Fruit fly (Drosophila melanogaster) whole organism, embryonic: Measurements from ENCODE around the gene flfl.

ENCODE experiments used
- Abd-B ChIP-seq: fragments of 200-800 bp; sonication (Bioruptor generic); optimal IDR thresholded peaks from 2 replicates; lab custom pipeline; 2018; ENCODE audit warnings: missing biosample characterization, mild to moderate bottlenecking, missing genetic modification characterization, moderate library complexity
- CG10147 ChIP-seq: fragments of 200-800 bp; sonication (Bioruptor generic); optimal IDR thresholded peaks from 2 replicates; lab custom pipeline; 2019; ENCODE audit warnings: missing biosample characterization, mild to moderate bottlenecking, missing genetic modification characterization, moderate library complexity
- CG10565 ChIP-seq: fragments of 200-800 bp; sonication (Bioruptor generic); optimal IDR thresholded peaks from 3 replicates; lab custom pipeline; 2016; ENCODE audit warnings: missing biosample characterization, mild to moderate bottlenecking, missing genetic modification characterization
- CG11695 ChIP-seq: fragments of 200-800 bp; sonication (Bioruptor generic); IDR thresholded peaks from 3 replicates; pipeline ENCODE4 v1.3.6; 2022; ENCODE audit warnings: missing biosample characterization, missing genetic modification characterization
- CG12659 ChIP-seq: fragments of 200-800 bp; sonication (Bioruptor generic); optimal IDR thresholded peaks from 3 replicates; lab custom pipeline; 2017; ENCODE audit warnings: mild to moderate bottlenecking, missing biosample characterization, missing genetic modification reagents, missing genetic modification characterization
- CG14965 ChIP-seq: fragments of 200-800 bp; sonication (Bioruptor generic); optimal IDR thresholded peaks from 2 replicates; lab custom pipeline; 2016; ENCODE audit warnings: missing biosample characterization, missing genetic modification characterization, borderline replicate concordance
- CG15601 ChIP-seq: fragments of 200-800 bp; sonication (Bioruptor generic); optimal IDR thresholded peaks from 3 replicates; lab custom pipeline; 2019; ENCODE audit warnings: missing biosample characterization, mild to moderate bottlenecking, missing genetic modification characterization, moderate library complexity
- CG16813 ChIP-seq: fragments of 200-800 bp; sonication (Bioruptor generic); IDR thresholded peaks from 3 replicates; pipeline ENCODE4 v1.3.6; 2022; ENCODE audit warnings: missing biosample characterization, missing genetic modification characterization; ENCODE audit not compliant: partially characterized antibody
- CG17186 ChIP-seq: fragments of 200-800 bp; sonication (Bioruptor generic); optimal IDR thresholded peaks from 3 replicates; lab custom pipeline; 2017; ENCODE audit warnings: missing biosample characterization, missing genetic modification reagents, missing genetic modification characterization
- CG17612 ChIP-seq: fragments of 200-800 bp; sonication (Bioruptor generic); IDR thresholded peaks from 2 replicates; pipeline ENCODE4 v1.3.6; 2022; ENCODE audit warnings: missing biosample characterization, missing genetic modification characterization
- CG18476 ChIP-seq: fragments of 200-800 bp; sonication (Bioruptor generic); optimal IDR thresholded peaks from 2 replicates; lab custom pipeline; 2016; ENCODE audit warnings: missing biosample characterization, mild to moderate bottlenecking, missing genetic modification characterization
- CG18599 ChIP-seq: fragments of 200-800 bp; sonication (Bioruptor generic); optimal IDR thresholded peaks from 3 replicates; lab custom pipeline; 2017; ENCODE audit warnings: missing biosample characterization, missing genetic modification characterization, mild to moderate bottlenecking, moderate library complexity, missing genetic modification reagents
- CG18619 ChIP-seq: fragments of 200-800 bp; sonication (Bioruptor generic); optimal IDR thresholded peaks from 3 replicates; lab custom pipeline; 2017; ENCODE audit warnings: missing biosample characterization, mild to moderate bottlenecking, missing genetic modification characterization
- CG30020 ChIP-seq: fragments of 200-800 bp; optimal IDR thresholded peaks from 2 replicates; lab custom pipeline; 2019; ENCODE audit warnings: missing biosample characterization, mild to moderate bottlenecking, missing genetic modification characterization, moderate library complexity
- CG4617 ChIP-seq: fragments of 200-800 bp; sonication (Bioruptor generic); optimal IDR thresholded peaks from 3 replicates; lab custom pipeline; 2016; ENCODE audit warnings: missing biosample characterization, missing genetic modification characterization, borderline replicate concordance
- CG5180 ChIP-seq: fragments of 200-800 bp; sonication (Bioruptor generic); optimal IDR thresholded peaks from 3 replicates; lab custom pipeline; 2017; ENCODE audit warnings: missing biosample characterization, missing genetic modification characterization, mild to moderate bottlenecking, moderate library complexity, missing genetic modification reagents
- CG6272 ChIP-seq: fragments of 200-800 bp; sonication (Bioruptor generic); IDR thresholded peaks from 2 replicates; pipeline ENCODE4 v1.3.6; 2022; ENCODE audit warnings: missing biosample characterization, missing genetic modification characterization
- CG6683 ChIP-seq: fragments of 200-800 bp; sonication (Bioruptor generic); optimal IDR thresholded peaks from 2 replicates; lab custom pipeline; 2017; ENCODE audit warnings: missing biosample characterization, mild to moderate bottlenecking, missing genetic modification characterization, missing genetic modification reagents
- CG8089 ChIP-seq: fragments of 200-800 bp; sonication (Bioruptor generic); optimal IDR thresholded peaks from 3 replicates; lab custom pipeline; 2016; ENCODE audit warnings: missing biosample characterization, missing genetic modification characterization
- CG8359 ChIP-seq: fragments of 200-800 bp; sonication (Bioruptor generic); optimal IDR thresholded peaks from 2 replicates; lab custom pipeline; 2017; ENCODE audit warnings: missing biosample characterization, mild to moderate bottlenecking, missing genetic modification characterization, borderline replicate concordance
- CG8924 ChIP-seq: fragments of 200-800 bp; optimal IDR thresholded peaks from 3 replicates; lab custom pipeline; 2019; ENCODE audit warnings: missing biosample characterization, mild to moderate bottlenecking, missing genetic modification characterization, moderate library complexity
- CG9817 ChIP-seq: fragments of 200-800 bp; sonication (Bioruptor generic); optimal IDR thresholded peaks from 2 replicates; lab custom pipeline; 2018; ENCODE audit warnings: missing biosample characterization, mild to moderate bottlenecking, missing genetic modification characterization, moderate library complexity
- CG9876 ChIP-seq: fragments of 200-800 bp; sonication (Bioruptor generic); optimal IDR thresholded peaks from 2 replicates; lab custom pipeline; 2016; ENCODE audit warnings: missing biosample characterization, missing genetic modification characterization
- Deaf1 ChIP-seq: fragments of 200-800 bp; optimal IDR thresholded peaks from 3 replicates; lab custom pipeline; 2019; ENCODE audit warnings: missing biosample characterization, mild to moderate bottlenecking, missing genetic modification characterization, moderate library complexity
- Drgx ChIP-seq: fragments of 200-800 bp; sonication (Bioruptor generic); IDR thresholded peaks from 2 replicates; pipeline ENCODE4 v1.3.6; 2022; ENCODE audit warnings: missing biosample characterization, missing genetic modification characterization
- Hmx ChIP-seq: fragments of 200-800 bp; sonication (Bioruptor generic); optimal IDR thresholded peaks from 2 replicates; lab custom pipeline; 2016; ENCODE audit warnings: missing biosample characterization, missing genetic modification characterization
- Lhr ChIP-seq: fragments of 200-800 bp; sonication (Bioruptor generic); optimal IDR thresholded peaks from 3 replicates; lab custom pipeline; 2017; ENCODE audit warnings: mild to moderate bottlenecking, missing biosample characterization, missing genetic modification reagents, missing genetic modification characterization
- Med ChIP-seq: fragments of 200-800 bp; sonication (Bioruptor generic); peaks from one replicate; lab custom pipeline; 2016; ENCODE audit warnings: missing biosample characterization, missing genetic modification characterization, mild to moderate bottlenecking, inconsistent platforms, moderate library complexity
- NC2α ChIP-seq: fragments of 200-800 bp; sonication (Bioruptor generic); optimal IDR thresholded peaks from 2 replicates; lab custom pipeline; 2016; ENCODE audit warnings: missing biosample characterization, missing genetic modification characterization
- Nf-YA ChIP-seq: fragments of 200-800 bp; sonication (Bioruptor generic); IDR thresholded peaks from 2 replicates; pipeline ENCODE4 v1.3.6; 2022; ENCODE audit warnings: missing biosample characterization, missing genetic modification characterization
- Nf-YC ChIP-seq: fragments of 200-800 bp; optimal IDR thresholded peaks from 3 replicates; lab custom pipeline; 2019; ENCODE audit warnings: missing biosample characterization, mild to moderate bottlenecking, missing genetic modification characterization, moderate library complexity
- Opbp ChIP-seq: fragments of 200-800 bp; sonication (Bioruptor generic); IDR thresholded peaks from 3 replicates; pipeline ENCODE4 v1.3.6; 2022; ENCODE audit warnings: missing biosample characterization, missing genetic modification characterization; ENCODE audit not compliant: partially characterized antibody
- Six4 ChIP-seq: fragments of 200-800 bp; sonication (Bioruptor generic); optimal IDR thresholded peaks from 2 replicates; lab custom pipeline; 2016; ENCODE audit warnings: missing biosample characterization, missing genetic modification characterization
- TFAM ChIP-seq: fragments of 200-800 bp; sonication (Bioruptor generic); optimal IDR thresholded peaks from 2 replicates; lab custom pipeline; 2017; ENCODE audit warnings: missing biosample characterization, missing genetic modification characterization, inconsistent platforms
- bbx ChIP-seq: fragments of 200-800 bp; sonication (Bioruptor generic); IDR thresholded peaks from 2 replicates; pipeline ENCODE4 v1.3.6; 2022; ENCODE audit warnings: missing biosample characterization, missing genetic modification characterization; ENCODE audit not compliant: partially characterized antibody
- cad ChIP-seq: fragments of >200 bp; optimal IDR thresholded peaks from 2 replicates; lab custom pipeline; 2017; ENCODE audit warnings: missing biosample characterization, missing genetic modification characterization
- crol ChIP-seq: fragments of 200-800 bp; sonication (Bioruptor generic); IDR thresholded peaks from 2 replicates; pipeline ENCODE4 v1.3.6; 2022; ENCODE audit warnings: missing biosample characterization, missing genetic modification characterization
- fd102C ChIP-seq: fragments of 200-800 bp; sonication (Bioruptor generic); optimal IDR thresholded peaks from 2 replicates; lab custom pipeline; 2018; ENCODE audit warnings: missing biosample characterization, mild to moderate bottlenecking, missing genetic modification characterization, moderate library complexity
- h ChIP-seq: fragments of >200 bp; optimal IDR thresholded peaks from 2 replicates; lab custom pipeline; 2017
- mam ChIP-seq: fragments of 200-800 bp; sonication (Bioruptor generic); optimal IDR thresholded peaks from 3 replicates; lab custom pipeline; 2016; ENCODE audit warnings: missing biosample characterization, missing genetic modification characterization
- nau ChIP-seq: fragments of 200-800 bp; sonication (Bioruptor generic); optimal IDR thresholded peaks from 3 replicates; lab custom pipeline; 2017; ENCODE audit warnings: missing biosample characterization, mild to moderate bottlenecking, missing genetic modification characterization, missing genetic modification reagents
- otp ChIP-seq: fragments of 200-800 bp; sonication (Bioruptor generic); IDR thresholded peaks from 3 replicates; pipeline ENCODE4, ENCODE4 v1.3.6; 2022; ENCODE audit warnings: missing biosample characterization, missing genetic modification characterization
- pros ChIP-seq: fragments of 200-800 bp; sonication (Bioruptor generic); optimal IDR thresholded peaks from 3 replicates; lab custom pipeline; 2019; ENCODE audit warnings: missing biosample characterization, mild to moderate bottlenecking, missing genetic modification characterization, moderate library complexity
- sisA ChIP-seq: fragments of 200-800 bp; sonication (Bioruptor generic); IDR thresholded peaks from 2 replicates; pipeline ENCODE4 v1.3.6; 2022; ENCODE audit warnings: missing biosample characterization, missing genetic modification characterization
- so ChIP-seq: fragments of 200-800 bp; sonication (Bioruptor generic); IDR thresholded peaks from 3 replicates; pipeline ENCODE4 v1.3.6; 2022; ENCODE audit warnings: missing biosample characterization, missing genetic modification characterization
- tap ChIP-seq: fragments of 200-800 bp; optimal IDR thresholded peaks from 3 replicates; lab custom pipeline; 2019; ENCODE audit warnings: missing biosample characterization, mild to moderate bottlenecking, missing genetic modification characterization, moderate library complexity
- tgo ChIP-seq: fragments of 200-800 bp; sonication (Bioruptor generic); IDR thresholded peaks from 3 replicates; pipeline ENCODE4 v1.3.6; 2022; ENCODE audit warnings: missing biosample characterization, missing genetic modification characterization
- ttk ChIP-seq: fragments of 200-800 bp; sonication (Bioruptor generic); IDR thresholded peaks from 2 replicates; pipeline ENCODE4 v2.1.2; 2022; ENCODE audit warnings: missing biosample characterization, missing genetic modification characterization
- yki ChIP-seq: fragments of >200 bp; optimal IDR thresholded peaks from 3 replicates; lab custom pipeline; 2018

Gene flfl

DNA sequence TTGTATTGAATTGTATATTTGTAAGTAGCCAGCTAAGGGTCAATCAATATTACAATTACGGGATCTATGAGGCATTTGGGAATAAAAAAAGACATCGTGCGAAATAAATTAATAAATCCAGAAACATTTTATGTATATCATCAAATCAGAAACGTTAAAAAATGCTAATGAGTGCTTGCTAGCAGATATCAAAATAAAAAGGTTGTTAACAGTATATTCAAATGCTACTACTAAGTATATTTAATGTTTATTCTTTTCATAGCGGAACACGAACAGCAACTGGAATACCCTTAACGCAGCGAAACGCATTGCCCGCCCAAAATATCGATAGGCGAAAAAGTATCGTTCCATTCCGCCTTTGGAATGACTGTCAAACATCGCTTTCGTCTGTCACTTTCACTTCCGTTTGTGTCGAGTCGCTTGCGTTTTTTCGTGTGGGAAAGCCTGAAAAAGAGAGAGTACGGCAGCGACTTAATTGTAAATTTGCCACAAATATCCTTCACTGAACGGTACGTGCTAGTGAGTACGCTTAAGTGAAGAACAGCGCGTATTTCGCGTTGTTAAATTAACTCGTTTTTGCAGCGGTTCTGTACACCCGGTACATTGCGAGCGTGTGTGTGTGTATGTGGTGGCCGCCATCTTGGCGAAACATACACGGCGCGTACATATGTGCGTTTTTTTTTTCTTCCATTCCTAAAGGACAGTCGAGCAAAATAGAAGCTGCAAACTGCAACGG lies 22.6 kb upstream of the flfl start, which contains the start of gene B52 (continued):
- peak; percentile 81; the same call in 2 of the 3 replicates for TF ChIP-seq otp
- no peak for TF ChIP-seq h (lab: Kevin White, UChicago)
- TF ChIP-seq Hmx (GFP tag; lab: Kevin White, UChicago), result no peak
- peak; percentile 62; the same call in 1 of the 2 replicates for TF ChIP-seq ttk (GFP tag; lab: Robert Waterston, UW)
- TF ChIP-seq Lhr (GFP tag; lab: Kevin White, UChicago), result peak; percentile 41
- no peak for TF ChIP-seq yki (lab: Kevin White, UChicago)
- TF ChIP-seq CG18599 (GFP tag; lab: Kevin White, UChicago), result peak; percentile 60
- peak; percentile 9 for TF ChIP-seq CG4617 (GFP tag; lab: Kevin White, UChicago)
- TF ChIP-seq NC2α, result peak; percentile 1
- TF ChIP-seq CG17612, result peak; percentile 54; the same call in 1 of the 2 replicates
- TF ChIP-seq tap (tag; lab: Kevin White, UChicago), result no peak
- peak; percentile 60; the same call in 2 of the 3 replicates for TF ChIP-seq CG11695 (GFP tag; lab: Robert Waterston, UW)
- TF ChIP-seq Nf-YC (tag; lab: Kevin White, UChicago), result no peak
- peak; percentile 63; the same call in 1 of the 2 replicates for TF ChIP-seq bbx (GFP tag; lab: Robert Waterston, UW)
- peak; percentile 60 for TF ChIP-seq CG16813 (GFP tag; lab: Robert Waterston, UW)
- peak; percentile 93 for TF ChIP-seq CG12659 (GFP tag; lab: Kevin White, UChicago)
- TF ChIP-seq CG9817 (tag; lab: Kevin White, UChicago), result peak; percentile 35
- no peak for TF ChIP-seq CG8924 (tag; lab: Kevin White, UChicago)
- TF ChIP-seq pros (GFP tag; lab: Kevin White, UChicago), result no peak
- TF ChIP-seq Nf-YA (GFP tag; lab: Robert Waterston, UW), result 0 out of 2 replicates have a peak, but pooled peaks have one; percentile 35
- no peak for TF ChIP-seq Six4 (GFP tag; lab: Kevin White, UChicago)
- TF ChIP-seq Opbp (GFP tag; lab: Robert Waterston, UW), result peak; percentile 54
- peak; percentile 42 for TF ChIP-seq CG10147
- TF ChIP-seq fd102C (GFP tag; lab: Kevin White, UChicago), result peak; percentile 45
- no peak for TF ChIP-seq crol (GFP tag; lab: Robert Waterston, UW)
- peak; percentile 49; the same call in 1 of the 2 replicates for TF ChIP-seq CG6272 (GFP tag; lab: Robert Waterston, UW)
- peak; percentile 97 for TF ChIP-seq Med (GFP tag; lab: Kevin White, UChicago)
- peak; percentile 71; the same call in 1 of the 3 replicates for TF ChIP-seq so (GFP tag; lab: Robert Waterston, UW)
- TF ChIP-seq sisA (GFP tag; lab: Robert Waterston, UW), result peak; percentile 62
- peak; percentile 10 for TF ChIP-seq Abd-B (GFP tag; lab: Kevin White, UChicago)
- no peak for TF ChIP-seq nau (GFP tag; lab: Kevin White, UChicago)
- peak; percentile 72 for TF ChIP-seq CG18619 (GFP tag; lab: Kevin White, UChicago)
- TF ChIP-seq Drgx (GFP tag; lab: Robert Waterston, UW), result peak; percentile 50
- TF ChIP-seq cad (GFP tag; lab: Kevin White, UChicago), result no peak
- TF ChIP-seq CG5180 (GFP tag; lab: Kevin White, UChicago), result no peak
- TF ChIP-seq mam (GFP tag; lab: Kevin White, UChicago), result peak; percentile 66
- peak; percentile 89 for TF ChIP-seq CG30020
- TF ChIP-seq CG8089, result peak; percentile 27
- TF ChIP-seq CG9876 (GFP tag; lab: Kevin White, UChicago), result peak; percentile 42
- TF ChIP-seq CG6683 (GFP tag; lab: Kevin White, UChicago), result peak; percentile 8
- peak; percentile 34 for TF ChIP-seq CG15601
- peak; percentile 51 for TF ChIP-seq CG8359 (GFP tag; lab: Kevin White, UChicago)
- peak; percentile 62 for TF ChIP-seq CG17186 (GFP tag; lab: Kevin White, UChicago)
- TF ChIP-seq tgo (GFP tag; lab: Robert Waterston, UW), result peak; percentile 23; the same call in 1 of the 3 replicates
- TF ChIP-seq CG10565 (GFP tag; lab: Kevin White, UChicago), result no peak
- TF ChIP-seq TFAM, result no peak
- no peak for TF ChIP-seq CG14965 (GFP tag; lab: Kevin White, UChicago)
- no peak for TF ChIP-seq CG18476 (GFP tag; lab: Kevin White, UChicago)
- no peak for TF ChIP-seq Deaf1
